Worm (Caenorhabditis elegans) whole organism, young adult: ENCODE data around the gene F40G9.19.

Source experiments
- ceh-40 ChIP-seq: fragments of 200-800 bp; sonication (Bioruptor generic); IDR thresholded peaks from 2 replicates; pipeline ENCODE4 v1.3.6; 2022; ENCODE audit warnings: missing genetic modification characterization, missing compliant biosample characterization
- lin-35 ChIP-seq, 3 experiments: fragments of 150-350 bp in 2 of 3; sonication (generic microtip) in 1 of 3; optimal IDR thresholded peaks; 2 replicates each; lab custom pipeline; 2014 to 2018; ENCODE audit warnings: missing biosample characterization in 3 of 3, missing genetic modification characterization in 3 of 3, missing genetic modification reagents in 3 of 3
- mcd-1 ChIP-seq: fragments of 200-800 bp; sonication (Bioruptor generic); IDR thresholded peaks from 2 replicates; pipeline ENCODE4 v1.3.6; 2022; ENCODE audit warnings: missing genetic modification reagents, missing genetic modification characterization, missing compliant biosample characterization
- mes-4 ChIP-seq: sonication (generic microtip); optimal IDR thresholded peaks from 2 replicates; lab custom pipeline; 2016; ENCODE audit warnings: missing genotype, missing genetic modification characterization, missing compliant biosample characterization
- pha-4 ChIP-seq: fragments of 150-350 bp; sonication (generic microtip); optimal IDR thresholded peaks from 2 replicates; lab custom pipeline; 2014; ENCODE audit warnings: missing biosample characterization, missing genetic modification reagents, missing genetic modification characterization
- unc-62 ChIP-seq: fragments of 150-350 bp; optimal IDR thresholded peaks from 2 replicates; lab custom pipeline; 2014; ENCODE audit warnings: missing biosample characterization, missing genetic modification reagents, missing genetic modification characterization

- TF ChIP-seq mes-4 (tag; lab: Kevin White, UChicago) (no peak), unc-62 (GFP tag; lab: Kevin White, UChicago) (no peak), ceh-40 (GFP tag; lab: Robert Waterston, UW) (no peak), lin-35 (GFP tag; optimal IDR thresholded peaks at IDR 0.05; lab: Kevin White, UChicago) (no peak), mcd-1 (GFP tag; lab: Robert Waterston, UW) (no peak), pha-4 (tag; lab: Kevin White, UChicago) (no peak)
Measured at ce11 chrIII:191803-192202, 18.2 kb downstream of the F40G9.19 start, which contains the start of gene sec-20.
